Worm (Caenorhabditis elegans): ENCODE results near the gene ham-3.

- no peak for TF ChIP-seq flt-1 (GFP tag; IDR thresholded peaks at IDR 0.05)
- TF ChIP-seq ama-1 (optimal IDR thresholded peaks at IDR 0.05): no peak
- TF ChIP-seq sea-1 (GFP tag; conservative IDR thresholded peaks at IDR 0.05): no peak
- TF ChIP-seq tra-4 (tag; optimal IDR thresholded peaks at IDR 0.05): no peak
- TF ChIP-seq aly-1 (tag; optimal IDR thresholded peaks at IDR 0.05): no peak
- TF ChIP-seq scrt-1 (GFP tag; IDR thresholded peaks at IDR 0.05): no peak
- TF ChIP-seq ceh-13 (GFP tag; optimal IDR thresholded peaks at IDR 0.05): no peak
- TF ChIP-seq hnd-1 (tag; optimal IDR thresholded peaks at IDR 0.05): no peak
These were observed 29.3 kb downstream of the ham-3 start for ce11 chrIII:10149910-10150309.
